Worm (Caenorhabditis elegans) whole organism, L3 larva: ENCODE data around the gene sas-7.
A peak's percentile ranks its signal among the peaks of the same experiment; 100 is the strongest.

Experiments
- R02D3.7 ChIP-seq: fragments of 150-350 bp; optimal IDR thresholded peaks from 2 replicates; lab custom pipeline; 2014; ENCODE audit warnings: missing biosample characterization, missing genetic modification characterization
- ZK546.5 ChIP-seq: sonication (generic microtip); optimal IDR thresholded peaks from 2 replicates; lab custom pipeline; 2017; ENCODE audit warnings: missing biosample characterization, missing genetic modification characterization
- aly-2 ChIP-seq: fragments of 150-350 bp; optimal IDR thresholded peaks from 2 replicates; lab custom pipeline; 2014; ENCODE audit warnings: missing biosample characterization, missing genetic modification characterization
- ama-1 ChIP-seq: fragments of 150-350 bp; optimal IDR thresholded peaks from 2 replicates; lab custom pipeline; 2018
- ceh-16 ChIP-seq: sonication (generic microtip); optimal IDR thresholded peaks from 2 replicates; lab custom pipeline; 2017; ENCODE audit warnings: missing biosample characterization, missing genetic modification characterization
- ceh-28 ChIP-seq: fragments of 150-350 bp; optimal IDR thresholded peaks from 2 replicates; lab custom pipeline; 2014; ENCODE audit warnings: missing biosample characterization, missing genetic modification reagents, missing genetic modification characterization
- ceh-82 ChIP-seq: fragments of 150-350 bp; optimal IDR thresholded peaks from 2 replicates; lab custom pipeline; 2014; ENCODE audit warnings: missing biosample characterization, missing genetic modification characterization
- ceh-9 ChIP-seq: sonication (generic microtip); optimal IDR thresholded peaks from 2 replicates; lab custom pipeline; 2018; ENCODE audit warnings: missing biosample characterization, missing genetic modification characterization
- daf-12 ChIP-seq: fragments of 150-350 bp; optimal IDR thresholded peaks from 2 replicates; lab custom pipeline; 2014; ENCODE audit warnings: missing biosample characterization, missing genetic modification reagents, missing genetic modification characterization
- egl-27 ChIP-seq: sonication (generic microtip); optimal IDR thresholded peaks from 4 replicates; lab custom pipeline; 2017; ENCODE audit warnings: missing biosample characterization, missing genetic modification reagents, missing genetic modification characterization
- egl-5 ChIP-seq: fragments of 150-350 bp; optimal IDR thresholded peaks from 2 replicates; lab custom pipeline; 2017; ENCODE audit warnings: missing biosample characterization, missing genetic modification reagents, missing genetic modification characterization, inconsistent platforms
- elt-1 ChIP-seq: fragments of 150-350 bp; optimal IDR thresholded peaks from 2 replicates; lab custom pipeline; 2014; ENCODE audit warnings: missing biosample characterization, missing genetic modification characterization
- elt-2 ChIP-seq: sonication (generic microtip); optimal IDR thresholded peaks from 2 replicates; lab custom pipeline; 2016; ENCODE audit warnings: missing genetic modification reagents, mild to moderate bottlenecking, missing genetic modification characterization, missing compliant biosample characterization
- elt-3 ChIP-seq, 3 experiments: fragments of 150-350 bp in 1 of 3; sonication (generic microtip) in 2 of 3; optimal IDR thresholded peaks; 2 replicates in 2 of 3; 4 replicates in 1 of 3; lab custom pipeline; 2014 to 2017; ENCODE audit warnings: missing biosample characterization in 3 of 3, missing genetic modification characterization in 3 of 3
- eor-1 ChIP-seq, 2 experiments: fragments of 150-350 bp; optimal IDR thresholded peaks; 2 replicates each; lab custom pipeline; 2014 to 2018; ENCODE audit warnings: missing biosample characterization in 2 of 2, missing genetic modification characterization in 2 of 2
- fkh-10 ChIP-seq: sonication (generic microtip); optimal IDR thresholded peaks from 2 replicates; lab custom pipeline; 2017; ENCODE audit warnings: missing biosample characterization, missing genetic modification reagents, missing genetic modification characterization
- fkh-2 ChIP-seq: fragments of 150-350 bp; optimal IDR thresholded peaks from 2 replicates; lab custom pipeline; 2014; ENCODE audit warnings: missing biosample characterization, missing genetic modification reagents, missing genetic modification characterization
- fos-1 ChIP-seq: fragments of 150-350 bp; optimal IDR thresholded peaks from 2 replicates; lab custom pipeline; 2014; ENCODE audit warnings: missing biosample characterization, missing genetic modification characterization
- hmg-11 ChIP-seq: sonication (generic microtip); optimal IDR thresholded peaks from 2 replicates; lab custom pipeline; 2016; ENCODE audit warnings: missing genetic modification characterization, missing compliant biosample characterization
- jun-1 ChIP-seq: fragments of 150-350 bp; optimal IDR thresholded peaks from 2 replicates; lab custom pipeline; 2014; ENCODE audit warnings: missing biosample characterization, missing genetic modification reagents, missing genetic modification characterization
- lin-15B ChIP-seq: fragments of 150-350 bp; optimal IDR thresholded peaks from 2 replicates; lab custom pipeline; 2014; ENCODE audit warnings: missing biosample characterization, missing genetic modification characterization
- lin-39 ChIP-seq: fragments of 150-350 bp; optimal IDR thresholded peaks from 2 replicates; lab custom pipeline; 2018; ENCODE audit warnings: missing biosample characterization, missing genetic modification reagents, missing genetic modification characterization
- lsy-12 ChIP-seq: sonication (generic microtip); optimal IDR thresholded peaks from 2 replicates; lab custom pipeline; 2016; ENCODE audit warnings: mild to moderate bottlenecking, missing genetic modification characterization, missing compliant biosample characterization
- mdl-1 ChIP-seq: fragments of 150-350 bp; optimal IDR thresholded peaks from 2 replicates; lab custom pipeline; 2014; ENCODE audit warnings: missing biosample characterization, missing genetic modification characterization
- mml-1 ChIP-seq: fragments of 150-350 bp; sonication (generic microtip); optimal IDR thresholded peaks from 3 replicates; lab custom pipeline; 2014; ENCODE audit warnings: missing biosample characterization, missing genetic modification characterization
- nfya-1 ChIP-seq: sonication (generic microtip); optimal IDR thresholded peaks from 2 replicates; lab custom pipeline; 2017; ENCODE audit warnings: missing genetic modification characterization, mild to moderate bottlenecking, missing compliant biosample characterization, antibody characterized with exemption, moderate library complexity; ENCODE audit not compliant: insufficient read depth
- nhr-11 ChIP-seq: fragments of 150-350 bp; optimal IDR thresholded peaks from 2 replicates; lab custom pipeline; 2014; ENCODE audit warnings: missing biosample characterization, missing genetic modification characterization
- nhr-12 ChIP-seq: fragments of 150-350 bp; optimal IDR thresholded peaks from 2 replicates; lab custom pipeline; 2014; ENCODE audit warnings: missing biosample characterization, missing genetic modification characterization
- nhr-23 ChIP-seq: fragments of 150-350 bp; optimal IDR thresholded peaks from 2 replicates; lab custom pipeline; 2014; ENCODE audit warnings: missing biosample characterization, missing genetic modification reagents, missing genetic modification characterization
- nhr-237 ChIP-seq: fragments of 150-350 bp; optimal IDR thresholded peaks from 2 replicates; lab custom pipeline; 2014; ENCODE audit warnings: missing biosample characterization, missing genetic modification characterization
- nhr-25 ChIP-seq: sonication (generic microtip); optimal IDR thresholded peaks from 2 replicates; lab custom pipeline; 2017; ENCODE audit warnings: missing biosample characterization, missing genetic modification characterization
- nhr-28 ChIP-seq: fragments of 150-350 bp; optimal IDR thresholded peaks from 2 replicates; lab custom pipeline; 2014; ENCODE audit warnings: missing biosample characterization, missing genetic modification characterization
- nhr-43 ChIP-seq: sonication (generic microtip); optimal IDR thresholded peaks from 2 replicates; lab custom pipeline; 2016; ENCODE audit warnings: mild to moderate bottlenecking, missing genetic modification characterization, missing compliant biosample characterization; ENCODE audit not compliant: poor library complexity, severe bottlenecking
- nhr-67 ChIP-seq: fragments of 150-350 bp; optimal IDR thresholded peaks from 2 replicates; lab custom pipeline; 2014; ENCODE audit warnings: missing biosample characterization, missing genetic modification characterization
- nhr-76 ChIP-seq: fragments of 150-350 bp; sonication (generic microtip); optimal IDR thresholded peaks from 5 replicates; lab custom pipeline; 2014; ENCODE audit warnings: missing biosample characterization, missing genetic modification characterization
- nhr-77 ChIP-seq: fragments of 150-350 bp; optimal IDR thresholded peaks from 2 replicates; lab custom pipeline; 2014; ENCODE audit warnings: missing biosample characterization, missing genetic modification characterization
- pha-4 ChIP-seq: fragments of 150-350 bp; optimal IDR thresholded peaks from 2 replicates; lab custom pipeline; 2014; ENCODE audit warnings: missing biosample characterization, missing genetic modification reagents, missing genetic modification characterization
- pqm-1 ChIP-seq: fragments of 150-350 bp; optimal IDR thresholded peaks from 2 replicates; lab custom pipeline; 2017; ENCODE audit warnings: missing biosample characterization, missing genetic modification characterization, inconsistent platforms
- sea-2 ChIP-seq: fragments of 150-350 bp; sonication (generic microtip); optimal IDR thresholded peaks from 4 replicates; lab custom pipeline; 2014; ENCODE audit warnings: missing biosample characterization, missing genetic modification reagents, missing genetic modification characterization
- skn-1 ChIP-seq: fragments of 150-350 bp; optimal IDR thresholded peaks from 2 replicates; lab custom pipeline; 2014; ENCODE audit warnings: missing biosample characterization, missing genetic modification characterization
- snpc-4 ChIP-seq: fragments of 150-350 bp; optimal IDR thresholded peaks from 2 replicates; lab custom pipeline; 2014; ENCODE audit warnings: missing biosample characterization, missing genetic modification characterization
- tbx-2 ChIP-seq: sonication (generic microtip); optimal IDR thresholded peaks from 2 replicates; lab custom pipeline; 2016; ENCODE audit warnings: mild to moderate bottlenecking, missing genetic modification characterization, missing compliant biosample characterization
- unc-39 ChIP-seq: sonication (generic microtip); optimal IDR thresholded peaks from 4 replicates; lab custom pipeline; 2017; ENCODE audit warnings: missing biosample characterization, missing genetic modification characterization
- unc-62 ChIP-seq: fragments of 150-350 bp; sonication (generic microtip); optimal IDR thresholded peaks from 4 replicates; lab custom pipeline; 2014; ENCODE audit warnings: missing biosample characterization, missing genetic modification reagents, missing genetic modification characterization
- zag-1 ChIP-seq: fragments of 150-350 bp; optimal IDR thresholded peaks from 2 replicates; lab custom pipeline; 2014; ENCODE audit warnings: missing biosample characterization, missing genetic modification characterization
- ztf-11 ChIP-seq: fragments of 150-350 bp; optimal IDR thresholded peaks from 2 replicates; lab custom pipeline; 2014; ENCODE audit warnings: missing biosample characterization, missing genetic modification characterization
- ztf-4 ChIP-seq: fragments of 150-350 bp; optimal IDR thresholded peaks from 2 replicates; lab custom pipeline; 2014; ENCODE audit warnings: missing biosample characterization, missing genetic modification characterization

The sas-7 gene

DNA sequence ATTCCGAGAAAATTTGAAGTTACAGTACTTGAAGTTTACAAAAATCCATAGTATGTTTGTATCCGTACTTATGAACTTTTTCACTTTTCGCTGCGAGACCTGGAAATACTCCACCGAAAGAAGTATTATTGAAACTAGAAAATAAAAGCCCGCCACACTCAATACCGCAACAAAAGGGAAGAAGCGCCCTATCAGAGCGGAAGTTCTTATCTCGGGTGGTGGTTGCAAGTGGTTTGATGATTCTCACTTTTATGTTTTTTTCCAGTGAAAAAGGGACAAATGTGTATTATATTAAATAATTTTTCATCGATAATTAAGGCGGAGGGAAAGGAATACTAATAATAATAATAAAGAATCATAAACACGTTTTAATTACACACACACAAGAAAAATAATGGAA is 6.6 kb upstream of the sas-7 start:
- no peak for TF ChIP-seq nhr-237
- peak; percentile 16 for TF ChIP-seq pha-4 (tag; lab: Kevin White, UChicago)
- peak; percentile 70 for TF ChIP-seq elt-2 (tag; lab: Kevin White, UChicago)

ce11 chrIII:10316653-10317052 is 4.2 kb upstream of the sas-7 start:
- peak; percentile 68 for TF ChIP-seq nhr-23 (tag; lab: Kevin White, UChicago)

DNA sequence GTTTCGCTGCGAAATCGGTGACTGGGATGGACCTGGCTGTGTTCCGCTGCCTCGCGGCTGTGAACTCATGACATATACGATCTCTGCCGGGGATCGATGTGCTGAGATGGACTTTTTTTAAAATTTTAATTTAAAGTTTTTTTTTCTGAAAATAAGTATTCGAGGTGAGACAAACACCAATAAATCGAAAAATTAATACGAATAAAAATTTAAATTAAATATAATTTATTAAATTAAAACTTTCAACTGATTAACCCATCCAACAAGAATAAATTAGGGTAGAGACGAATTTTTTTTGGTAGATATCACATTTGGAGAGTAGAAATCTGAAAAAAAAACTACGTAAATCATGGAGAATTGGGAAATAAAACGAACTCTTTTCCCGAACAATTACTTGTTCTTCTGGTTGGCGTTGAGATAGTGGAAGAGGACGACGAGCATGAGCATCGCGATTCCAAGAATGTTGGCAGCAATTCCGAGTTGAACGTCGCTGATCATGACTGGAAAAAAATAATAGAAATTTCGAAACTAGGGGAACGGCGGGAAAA is 2.7 kb upstream of the sas-7 start, which contains the start of the genes unc-50 and ostf-4:
Gene unc-50 (minus strand): TSS at position 101 of the 548 bp plus-strand sequence.
Gene ostf-4 (minus strand): TSS at position 498 of the 548 bp plus-strand sequence.
- no peak for TF ChIP-seq nhr-11
- no peak for TF ChIP-seq tbx-2 (tag; lab: Kevin White, UChicago)
- TF ChIP-seq egl-27 (tag; lab: Kevin White, UChicago) = no peak
- no peak for TF ChIP-seq fkh-2 (tag; lab: Kevin White, UChicago)

ce11 chrIII:10318755-10319154 is 2.1 kb upstream of the sas-7 start, which contains the start of gene unc-69:
unc-69 (plus strand) TSS chrIII:10318939.
- TF ChIP-seq jun-1 (tag; lab: Kevin White, UChicago) (no peak), ztf-4 (no peak), hmg-11 (peak; percentile 88), elt-2 (tag; lab: Kevin White, UChicago) (peak; percentile 7), egl-5 (tag; lab: Kevin White, UChicago) (peak; percentile 37), mml-1 (tag; lab: Kevin White, UChicago) (no peak), tbx-2 (tag; lab: Kevin White, UChicago) (no peak), fkh-2 (tag; lab: Kevin White, UChicago) (no peak), aly-2 (tag; lab: Kevin White, UChicago) (no peak), nhr-25 (tag; lab: Kevin White, UChicago) (peak; percentile 12), pha-4 (tag; lab: Kevin White, UChicago) (peak; percentile 80), zag-1 (tag; lab: Kevin White, UChicago) (no peak), daf-12 (tag; lab: Kevin White, UChicago) (no peak), nhr-43 (tag; lab: Kevin White, UChicago) (no peak), R02D3.7 (tag; lab: Kevin White, UChicago) (no peak), egl-27 (tag; lab: Kevin White, UChicago) (no peak), unc-39 (tag; lab: Kevin White, UChicago) (no peak), fos-1 (no peak), nhr-76 (no peak), ZK546.5 (no peak), fkh-10 (GFP tag; lab: Kevin White, UChicago) (no peak), pqm-1 (tag; lab: Kevin White, UChicago) (no peak), snpc-4 (peak; percentile 28), nhr-11 (no peak), nhr-67 (tag; lab: Kevin White, UChicago) (no peak), elt-1 (tag; lab: Kevin White, UChicago) (no peak), nfya-1 (tag; lab: Kevin White, UChicago) (peak; percentile 86), ceh-28 (tag; lab: Kevin White, UChicago) (peak; percentile 88), ceh-82 (no peak), lin-15B (tag; lab: Kevin White, UChicago) (peak; percentile 86), eor-1 (tag; optimal IDR thresholded peaks at IDR 0.05; lab: Kevin White, UChicago) (no peak), nhr-77 (tag; lab: Kevin White, UChicago) (no peak), lsy-12 (tag; lab: Kevin White, UChicago) (no peak), nhr-23 (tag; lab: Kevin White, UChicago) (peak; percentile 56), ama-1 (lab: Kevin White, UChicago) (no peak), ceh-16 (tag; lab: Kevin White, UChicago) (no peak), elt-3 (tag; optimal IDR thresholded peaks at IDR 0.05; lab: Kevin White, UChicago) (no peak), skn-1 (no peak), nhr-237 (no peak), nhr-12 (tag; lab: Kevin White, UChicago) (no peak), lin-39 (peak; percentile 79), ceh-9 (tag; lab: Kevin White, UChicago) (no peak), nhr-28 (tag; lab: Kevin White, UChicago) (no peak), unc-62 (GFP tag; lab: Kevin White, UChicago) (no peak), mdl-1 (tag; lab: Kevin White, UChicago) (no peak), sea-2 (GFP tag; lab: Kevin White, UChicago) (no peak), ztf-11 (tag; lab: Kevin White, UChicago) (no peak)
